Worm (Caenorhabditis elegans) whole organism, L2 larva: ENCODE data around the gene D1086.3.

Experiments used
- ama-1 ChIP-seq: fragments of 150-350 bp; optimal IDR thresholded peaks from 2 replicates; lab custom pipeline; 2018; ENCODE audit warnings: inconsistent platforms
- blmp-1 ChIP-seq: sonication (generic microtip); optimal IDR thresholded peaks from 2 replicates; lab custom pipeline; 2017; ENCODE audit warnings: missing genetic modification characterization, mild to moderate bottlenecking, missing compliant biosample characterization, antibody characterized with exemption, moderate library complexity; ENCODE audit not compliant: insufficient read depth
- fos-1 ChIP-seq: fragments of 150-350 bp; optimal IDR thresholded peaks from 2 replicates; lab custom pipeline; 2014; ENCODE audit warnings: missing biosample characterization, missing genetic modification characterization
- mdl-1 ChIP-seq, 2 experiments: fragments of 150-350 bp in 1 of 2; sonication (generic microtip) in 1 of 2; optimal IDR thresholded peaks; 2 replicates each; lab custom pipeline; 2017; ENCODE audit warnings: missing biosample characterization in 2 of 2, missing genetic modification characterization in 2 of 2
- nhr-77 ChIP-seq: fragments of 150-350 bp; optimal IDR thresholded peaks from 2 replicates; lab custom pipeline; 2014; ENCODE audit warnings: missing biosample characterization, missing genetic modification characterization

ce11 chrV:14067816-14068296, 24.7 kb upstream of the D1086.3 start, which contains the start of gene D1086.17:
- TF ChIP-seq fos-1 (tag; lab: Kevin White, UChicago): no peak
- no peak for TF ChIP-seq mdl-1 (tag; optimal IDR thresholded peaks at IDR 0.05; lab: Kevin White, UChicago)
- no peak for TF ChIP-seq nhr-77 (tag; lab: Kevin White, UChicago)
- TF ChIP-seq ama-1 (lab: Kevin White, UChicago): no peak
- TF ChIP-seq blmp-1 (tag; lab: Kevin White, UChicago): no peak
